Fruit fly (Drosophila melanogaster): ENCODE measurements around the gene SerRS.
A peak's percentile ranks its signal among the peaks of the same experiment; 100 is the strongest.

SerRS gene

dm6 chr2L:3009438-3009837 is 27.8 kb downstream of the SerRS start:
- TF ChIP-seq D1 (tag; optimal IDR thresholded peaks at IDR 0.05) (no peak), CG14655 (GFP tag; optimal IDR thresholded peaks at IDR 0.05) (no peak), CG34367 (tag; optimal IDR thresholded peaks at IDR 0.05) (no peak), fd96Ca (GFP tag; IDR thresholded peaks at IDR 0.05) (no peak), Ets98B (GFP tag; IDR thresholded peaks at IDR 0.05) (no peak), CG15710 (tag; optimal IDR thresholded peaks at IDR 0.05) (no peak), gl (tag; optimal IDR thresholded peaks at IDR 0.05) (no peak), CG17806 (tag; optimal IDR thresholded peaks at IDR 0.05) (no peak), CG8301 (tag; optimal IDR thresholded peaks at IDR 0.05) (no peak), CG32121 (GFP tag; IDR thresholded peaks at IDR 0.05) (no peak), Pif1A (GFP tag; optimal IDR thresholded peaks at IDR 0.05) (no peak), rn (GFP tag; IDR thresholded peaks at IDR 0.05) (no peak), CG13204 (GFP tag; optimal IDR thresholded peaks at IDR 0.05) (no peak), Pif1B (GFP tag; optimal IDR thresholded peaks at IDR 0.05) (no peak), CG9948 (tag; optimal IDR thresholded peaks at IDR 0.05) (no peak), CG4496 (GFP tag; IDR thresholded peaks at IDR 0.05) (no peak)

DNA sequence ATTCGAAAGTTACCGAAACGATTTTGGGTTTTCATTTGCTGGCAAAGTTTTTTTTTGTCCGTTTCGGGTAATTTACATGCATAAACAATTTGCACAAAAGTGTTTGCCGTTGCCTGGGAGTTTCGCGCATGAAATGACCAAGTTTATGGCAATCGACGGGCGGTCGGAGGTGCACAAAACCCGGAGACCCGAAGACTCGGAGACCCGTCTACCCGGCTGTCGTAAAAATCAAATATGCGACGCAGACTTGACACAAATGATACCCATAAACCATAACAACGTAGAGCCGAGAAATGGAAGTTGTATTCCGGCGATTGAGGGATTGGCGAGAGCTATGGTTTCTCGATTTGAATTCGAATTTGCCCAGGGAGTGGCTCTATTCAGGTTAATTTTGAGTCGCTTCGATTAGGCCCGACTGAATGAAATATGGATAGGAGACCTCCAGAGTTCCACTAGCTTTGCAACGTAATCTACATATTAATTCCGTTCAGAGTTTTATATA is 30.2 kb downstream of the SerRS start:
- TF ChIP-seq fd96Ca (GFP tag; IDR thresholded peaks at IDR 0.05) (no peak), Pif1B (GFP tag; optimal IDR thresholded peaks at IDR 0.05) (no peak), gl (tag; optimal IDR thresholded peaks at IDR 0.05) (no peak), Pif1A (GFP tag; optimal IDR thresholded peaks at IDR 0.05) (no peak), CG32121 (GFP tag; IDR thresholded peaks at IDR 0.05) (no peak), D1 (tag; optimal IDR thresholded peaks at IDR 0.05) (no peak), EcR (GFP tag; optimal IDR thresholded peaks at IDR 0.05) (no peak), Snoo (tag; optimal IDR thresholded peaks at IDR 0.05) (no peak)

DNA sequence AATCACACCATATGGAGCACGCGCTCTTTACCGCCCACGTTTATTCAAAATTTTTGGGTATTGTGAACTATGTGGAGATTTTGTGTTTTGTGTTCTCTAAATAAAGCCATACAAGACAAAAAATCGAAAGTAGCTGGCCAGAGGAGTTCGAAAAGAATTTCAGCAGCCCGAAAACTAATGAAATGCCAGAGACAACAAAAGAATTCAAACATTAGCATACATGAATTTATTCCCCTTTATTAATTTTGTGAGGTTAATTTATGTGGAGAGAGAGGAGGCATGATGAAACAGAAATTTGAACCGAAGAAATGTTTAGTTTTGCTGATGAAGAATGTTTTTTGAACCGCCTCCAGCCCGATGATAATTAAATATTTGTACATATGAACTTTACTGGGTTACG is 31.0 kb downstream of the SerRS start:
- TF ChIP-seq CG15710 (tag; optimal IDR thresholded peaks at IDR 0.05) = no peak
- TF ChIP-seq CG13204 (GFP tag; optimal IDR thresholded peaks at IDR 0.05) = no peak

- TF ChIP-seq CG17806 (tag; optimal IDR thresholded peaks at IDR 0.05) (no peak), CG8159 (tag; optimal IDR thresholded peaks at IDR 0.05) (no peak)
Observed at dm6 chr2L:3005483-3005882, 31.7 kb downstream of the SerRS start.

DNA sequence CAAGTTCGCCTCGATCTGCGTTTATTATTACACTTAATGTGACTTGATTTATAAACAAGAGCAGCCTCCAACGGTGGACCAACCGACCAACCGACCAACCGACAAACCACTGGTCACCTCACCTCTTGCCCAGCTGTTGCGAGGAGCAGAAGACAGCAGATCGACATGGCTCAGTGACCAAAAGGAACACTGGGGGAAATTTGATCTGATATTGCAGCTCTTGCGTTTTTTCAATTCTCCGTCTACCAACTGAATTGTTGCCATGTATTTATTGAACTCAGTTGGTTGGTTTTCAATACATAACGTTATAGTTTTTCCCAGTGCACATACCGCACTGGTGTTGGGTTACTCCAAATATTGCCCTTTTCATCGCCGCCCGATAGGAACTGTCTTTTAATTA is 32.6 kb downstream of the SerRS start:
- TF ChIP-seq D1 (tag; optimal IDR thresholded peaks at IDR 0.05) (no peak), CG15710 (tag; optimal IDR thresholded peaks at IDR 0.05) (peak; percentile 45), Snoo (tag; optimal IDR thresholded peaks at IDR 0.05) (peak; percentile 11), CG14655 (GFP tag; optimal IDR thresholded peaks at IDR 0.05) (no peak), CG13204 (GFP tag; optimal IDR thresholded peaks at IDR 0.05) (peak; percentile 33), CG12605 (GFP tag; IDR thresholded peaks at IDR 0.05) (no peak), CG8159 (tag; optimal IDR thresholded peaks at IDR 0.05) (peak; percentile 41), gl (tag; optimal IDR thresholded peaks at IDR 0.05) (peak; percentile 3), CG8301 (tag; optimal IDR thresholded peaks at IDR 0.05) (no peak), Pif1A (GFP tag; optimal IDR thresholded peaks at IDR 0.05) (peak; percentile 18), CG32121 (GFP tag; IDR thresholded peaks at IDR 0.05) (no peak), CG9948 (tag; optimal IDR thresholded peaks at IDR 0.05) (peak; percentile 10), Pif1B (GFP tag; optimal IDR thresholded peaks at IDR 0.05) (peak; percentile 4), EcR (GFP tag; optimal IDR thresholded peaks at IDR 0.05) (peak; percentile 61), fd96Ca (GFP tag; IDR thresholded peaks at IDR 0.05) (peak; percentile 55; the same call in 2 of the 3 replicates), CG17806 (tag; optimal IDR thresholded peaks at IDR 0.05) (peak; percentile 53), rn (GFP tag; IDR thresholded peaks at IDR 0.05) (no peak), CG10348 (GFP tag; IDR thresholded peaks at IDR 0.05) (no peak), CG4496 (GFP tag; IDR thresholded peaks at IDR 0.05) (peak; percentile 44; the same call in 2 of the 3 replicates), CG34367 (tag; optimal IDR thresholded peaks at IDR 0.05) (peak; percentile 25), Ets98B (GFP tag; IDR thresholded peaks at IDR 0.05) (no peak)

DNA sequence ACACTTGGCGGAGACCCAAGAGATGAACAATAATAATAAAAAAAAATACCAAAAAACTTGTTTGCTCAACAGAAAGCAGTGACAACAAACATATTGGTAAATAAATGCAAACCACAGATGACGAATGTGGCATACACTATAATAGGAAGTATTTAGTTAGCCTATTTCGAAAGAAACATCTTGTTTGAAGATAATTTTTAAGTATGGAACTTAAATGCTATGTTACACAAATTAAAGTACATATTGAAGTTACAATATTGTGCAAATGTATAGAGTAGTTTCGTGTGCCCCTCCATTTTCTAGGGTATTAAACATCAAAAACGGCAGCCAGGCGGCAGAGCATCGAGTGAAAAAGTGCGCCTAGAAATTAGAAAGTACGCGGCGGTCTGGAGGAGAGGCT is 33.8 kb downstream of the SerRS start:
- TF ChIP-seq fd96Ca (GFP tag; IDR thresholded peaks at IDR 0.05) (no peak), CG10348 (GFP tag; IDR thresholded peaks at IDR 0.05) (peak; percentile 57; the same call in 1 of the 2 replicates), Snoo (tag; optimal IDR thresholded peaks at IDR 0.05) (no peak), CG8159 (tag; optimal IDR thresholded peaks at IDR 0.05) (no peak), EcR (GFP tag; optimal IDR thresholded peaks at IDR 0.05) (no peak), CG14655 (GFP tag; optimal IDR thresholded peaks at IDR 0.05) (peak; percentile 81), CG13204 (GFP tag; optimal IDR thresholded peaks at IDR 0.05) (no peak), CG15710 (tag; optimal IDR thresholded peaks at IDR 0.05) (no peak), Pif1B (GFP tag; optimal IDR thresholded peaks at IDR 0.05) (no peak), Pif1A (GFP tag; optimal IDR thresholded peaks at IDR 0.05) (peak; percentile 59), CG8301 (tag; optimal IDR thresholded peaks at IDR 0.05) (peak; percentile 90), CG34367 (tag; optimal IDR thresholded peaks at IDR 0.05) (no peak), CG9948 (tag; optimal IDR thresholded peaks at IDR 0.05) (no peak), rn (GFP tag; IDR thresholded peaks at IDR 0.05) (peak; percentile 44; the same call in 1 of the 2 replicates), CG17806 (tag; optimal IDR thresholded peaks at IDR 0.05) (no peak), D1 (tag; optimal IDR thresholded peaks at IDR 0.05) (no peak), CG4496 (GFP tag; IDR thresholded peaks at IDR 0.05) (peak; percentile 73), CG12605 (GFP tag; IDR thresholded peaks at IDR 0.05) (no peak), CG32121 (GFP tag; IDR thresholded peaks at IDR 0.05) (peak; percentile 85), gl (tag; optimal IDR thresholded peaks at IDR 0.05) (no peak), Ets98B (GFP tag; IDR thresholded peaks at IDR 0.05) (peak; percentile 89)
